Fruit fly (Drosophila melanogaster): Measurements from ENCODE around the gene CG9427.

- TF ChIP-seq CG8478 (optimal IDR thresholded peaks at IDR 0.05) (no peak), CTCF (optimal IDR thresholded peaks at IDR 0.05) (no peak)
Observed at dm6 chr3R:9643977-9644376, 17.2 kb upstream of the CG9427 start.

All from S2 (cell line).